Worm (Caenorhabditis elegans): ENCODE measurements around the gene del-2.

ce11 chrIV:9678007-9678406 is 36.2 kb upstream of the del-2 start:
- TF ChIP-seq med-1 (GFP tag; optimal IDR thresholded peaks at IDR 0.05; ENCODE audit: insufficient read depth) (no peak), klf-2 (GFP tag; conservative IDR thresholded peaks at IDR 0.05) (no peak), ref-1 (GFP tag; conservative IDR thresholded peaks at IDR 0.05) (no peak)
